Fruit fly (Drosophila melanogaster): Measurements from ENCODE around the gene CG42359.

CG42359 gene

dm6 chr3R:19163972-19164819, 2.1 kb upstream of the CG42359 start, which contains the start of gene sqz (continued):
- TF ChIP-seq CG4424 (GFP tag; optimal IDR thresholded peaks at IDR 0.05), result no peak
- TF ChIP-seq CG12236 (GFP tag; optimal IDR thresholded peaks at IDR 0.05), result no peak
- TF ChIP-seq nom (GFP tag; optimal IDR thresholded peaks at IDR 0.05), result peak; percentile 94
- no peak for TF ChIP-seq kay (GFP tag; optimal IDR thresholded peaks at IDR 0.05)
- TF ChIP-seq CG3847 (GFP tag; IDR thresholded peaks at IDR 0.05), result no peak
- TF ChIP-seq Gsc (GFP tag; IDR thresholded peaks at IDR 0.05), result no peak
- no peak for TF ChIP-seq salm (tag; optimal IDR thresholded peaks at IDR 0.05)
- TF ChIP-seq Ssrp (tag; optimal IDR thresholded peaks at IDR 0.05), result no peak
- no peak for TF ChIP-seq CG11093 (GFP tag; IDR thresholded peaks at IDR 0.05)
- TF ChIP-seq run (tag; optimal IDR thresholded peaks at IDR 0.05), result peak; percentile 6
- no peak for TF ChIP-seq cas (GFP tag; IDR thresholded peaks at IDR 0.05)
- no peak for TF ChIP-seq CG15011 (GFP tag; optimal IDR thresholded peaks at IDR 0.05)
- no peak for TF ChIP-seq Rfx (GFP tag; IDR thresholded peaks at IDR 0.05)
- TF ChIP-seq HLH3B (GFP tag; IDR thresholded peaks at IDR 0.05), result no peak
- no peak for TF ChIP-seq tna (GFP tag; IDR thresholded peaks at IDR 0.05; ENCODE audit: partially characterized antibody)
- TF ChIP-seq bigmax (GFP tag; optimal IDR thresholded peaks at IDR 0.05), result no peak
- TF ChIP-seq Hr51 (GFP tag; optimal IDR thresholded peaks at IDR 0.05), result no peak
- no peak for TF ChIP-seq CG11456 (GFP tag; IDR thresholded peaks at IDR 0.05)
- TF ChIP-seq CG42726 (GFP tag; IDR thresholded peaks at IDR 0.05; ENCODE audit: partially characterized antibody), result no peak; the same call in 1 of the 2 replicates
- TF ChIP-seq fd64A (GFP tag; optimal IDR thresholded peaks at IDR 0.05), result no peak
- TF ChIP-seq Nf-YA (GFP tag; IDR thresholded peaks at IDR 0.05), result no peak; the same call in 1 of the 2 replicates
- TF ChIP-seq CG15601 (tag; optimal IDR thresholded peaks at IDR 0.05), result no peak
- TF ChIP-seq CG10274 (GFP tag; optimal IDR thresholded peaks at IDR 0.05), result no peak
- no peak for TF ChIP-seq CG1603 (tag; optimal IDR thresholded peaks at IDR 0.05)
- no peak for TF ChIP-seq CG7786 (GFP tag; optimal IDR thresholded peaks at IDR 0.05)
- TF ChIP-seq CG8281 (tag; optimal IDR thresholded peaks at IDR 0.05), result no peak
- TF ChIP-seq CG17612 (GFP tag; IDR thresholded peaks at IDR 0.05), result no peak
- TF ChIP-seq Opbp (GFP tag; IDR thresholded peaks at IDR 0.05; ENCODE audit: partially characterized antibody), result peak; percentile 38; the same call in 2 of the 3 replicates
- TF ChIP-seq CG31388 (GFP tag; optimal IDR thresholded peaks at IDR 0.05), result no peak
- no peak for TF ChIP-seq pho (GFP tag; optimal IDR thresholded peaks at IDR 0.05)
- TF ChIP-seq CG5245 (GFP tag; optimal IDR thresholded peaks at IDR 0.05), result no peak
- TF ChIP-seq Hr39 (optimal IDR thresholded peaks at IDR 0.05), result no peak
- TF ChIP-seq CG11695 (GFP tag; IDR thresholded peaks at IDR 0.05), result 0 out of 3 replicates have a peak, but pooled peaks have one; percentile 13
- no peak for TF ChIP-seq prd (optimal IDR thresholded peaks at IDR 0.05)
- TF ChIP-seq prd (GFP tag; IDR thresholded peaks at IDR 0.05), result no peak
- TF ChIP-seq CG15514 (GFP tag; optimal IDR thresholded peaks at IDR 0.05), result peak; percentile 30
- peak; percentile 36 for TF ChIP-seq CG12071 (GFP tag; optimal IDR thresholded peaks at IDR 0.05)
- no peak for TF ChIP-seq CG7271 (tag; optimal IDR thresholded peaks at IDR 0.05)
- no peak for TF ChIP-seq p53 (GFP tag; optimal IDR thresholded peaks at IDR 0.05)
- TF ChIP-seq NC2α (GFP tag; optimal IDR thresholded peaks at IDR 0.05), result no peak
- no peak for TF ChIP-seq Hey (tag; optimal IDR thresholded peaks at IDR 0.05)
- no peak for TF ChIP-seq danr (GFP tag; IDR thresholded peaks at IDR 0.05)
- TF ChIP-seq CG10565 (GFP tag; optimal IDR thresholded peaks at IDR 0.05), result no peak
- TF ChIP-seq CG2116 (GFP tag; optimal IDR thresholded peaks at IDR 0.05), result no peak
- no peak for TF ChIP-seq CG4404 (GFP tag; IDR thresholded peaks at IDR 0.05)
- no peak for TF ChIP-seq repo (GFP tag; optimal IDR thresholded peaks at IDR 0.05)
- TF ChIP-seq sima (GFP tag; optimal IDR thresholded peaks at IDR 0.05), result no peak
- peak; percentile 17 for TF ChIP-seq CG13894 (tag; optimal IDR thresholded peaks at IDR 0.05)
- no peak for TF ChIP-seq D (optimal IDR thresholded peaks at IDR 0.05)
- TF ChIP-seq D (GFP tag; optimal IDR thresholded peaks at IDR 0.05), result peak; percentile 4
